Worm (Caenorhabditis elegans): ENCODE data around the gene pqn-31.
"Not testable (repeated sequence)": the region's sequence is repeated elsewhere in the genome, so short reads cannot be mapped to it uniquely, and the experiment has no call there.

ce11 chrV:9159146-9159717, 49.9 kb downstream of the pqn-31 start:
- TF ChIP-seq lin-35 (GFP tag; optimal IDR thresholded peaks at IDR 0.05); elt-2 (tag; optimal IDR thresholded peaks at IDR 0.05); C04F5.9 (tag; optimal IDR thresholded peaks at IDR 0.05); snu-23 (GFP tag; optimal IDR thresholded peaks at IDR 0.05); fos-1 (tag; optimal IDR thresholded peaks at IDR 0.05); unc-98 (GFP tag; IDR thresholded peaks at IDR 0.05); ztf-11 (tag; optimal IDR thresholded peaks at IDR 0.05); fkh-10 (GFP tag; optimal IDR thresholded peaks at IDR 0.05); nhr-77 (tag; optimal IDR thresholded peaks at IDR 0.05); alr-1 (tag; optimal IDR thresholded peaks at IDR 0.05; ENCODE audit: borderline replicate concordance); nhr-11 (tag; optimal IDR thresholded peaks at IDR 0.05): not testable (repeated sequence)
